Worm (Caenorhabditis elegans) whole organism, dauer: ENCODE results near the gene hir-1.

Experiments
- unc-62 ChIP-seq: sonication (generic microtip); optimal IDR thresholded peaks from 2 replicates; lab custom pipeline; 2017; ENCODE audit warnings: missing biosample characterization, missing genetic modification reagents, missing genetic modification characterization

Gene hir-1

ce11 chrV:5579666-5580065, 57.7 kb downstream of the hir-1 start:
- no peak for TF ChIP-seq unc-62 (GFP tag; lab: Kevin White, UChicago)
